Worm (Caenorhabditis elegans): ENCODE data around the gene F59E11.7.

The F59E11.7 gene

DNA sequence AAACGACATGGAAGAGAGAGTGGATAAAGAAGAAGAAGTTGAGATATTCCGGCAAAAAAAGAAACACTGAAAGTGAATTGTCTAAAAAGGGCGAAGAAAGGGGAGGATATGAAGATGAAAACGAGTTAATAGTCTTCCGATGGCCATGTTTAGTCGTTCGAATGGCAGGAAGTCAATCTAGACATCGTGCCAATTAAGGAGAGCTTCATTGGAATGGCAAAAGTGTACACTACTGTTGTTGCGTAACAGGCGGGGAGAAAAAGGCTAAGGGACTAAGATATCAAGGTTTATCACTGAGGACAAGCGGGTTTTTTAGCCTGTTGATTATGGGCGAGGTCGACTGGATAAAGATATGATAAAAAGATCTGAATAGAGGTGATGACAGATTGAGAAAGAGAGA is 43.9 kb upstream of the F59E11.7 start:
- TF ChIP-seq K02D7.2 (tag; optimal IDR thresholded peaks at IDR 0.05), result no peak
- no peak for TF ChIP-seq pha-2 (tag; optimal IDR thresholded peaks at IDR 0.05)
- no peak for TF ChIP-seq ceh-24 (tag; optimal IDR thresholded peaks at IDR 0.05)

DNA sequence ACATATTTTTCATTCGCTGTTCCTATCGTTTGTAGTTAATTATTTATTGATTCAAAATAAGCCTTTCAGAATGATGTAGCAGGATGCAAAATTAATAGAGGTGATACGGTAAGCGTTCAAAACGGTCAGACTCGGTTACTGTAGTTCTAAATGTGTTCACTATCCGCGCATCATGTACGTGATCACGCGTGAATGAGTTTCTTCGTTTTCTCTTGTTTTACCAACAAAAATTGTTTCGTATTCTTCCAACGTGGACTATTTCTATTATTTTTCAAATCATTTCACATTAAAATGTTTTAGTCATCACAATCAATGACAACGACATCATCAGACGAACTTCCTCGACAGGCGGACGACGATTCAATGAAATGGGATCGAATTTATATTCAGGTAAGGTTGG is 42.5 kb upstream of the F59E11.7 start, which contains the start of gene gck-1:
Gene gck-1, plus strand, starts transcription at position 301 of the 400 bp plus-strand sequence.
- no peak for TF ChIP-seq ceh-48 (tag; optimal IDR thresholded peaks at IDR 0.05)
- TF ChIP-seq ceh-30 (tag; optimal IDR thresholded peaks at IDR 0.05), result no peak
- no peak for TF ChIP-seq ets-4 (tag; optimal IDR thresholded peaks at IDR 0.05)
- no peak for TF ChIP-seq ceh-2 (tag; optimal IDR thresholded peaks at IDR 0.05)
- no peak for TF ChIP-seq ceh-34 (tag; optimal IDR thresholded peaks at IDR 0.05)
- TF ChIP-seq hlh-30 (tag; optimal IDR thresholded peaks at IDR 0.05; ENCODE audit: insufficient read depth), result no peak
- no peak for TF ChIP-seq sox-4 (tag; optimal IDR thresholded peaks at IDR 0.05)
- no peak for TF ChIP-seq ceh-45 (GFP tag; IDR thresholded peaks at IDR 0.05)
- no peak for TF ChIP-seq ahr-1 (tag; optimal IDR thresholded peaks at IDR 0.05)
- TF ChIP-seq ceh-31 (tag; optimal IDR thresholded peaks at IDR 0.05), result no peak
- TF ChIP-seq ztf-16 (tag; optimal IDR thresholded peaks at IDR 0.05), result no peak
- TF ChIP-seq rnt-1 (tag; optimal IDR thresholded peaks at IDR 0.05), result no peak
- no peak for TF ChIP-seq ceh-6 (GFP tag; optimal IDR thresholded peaks at IDR 0.05)
- no peak for TF ChIP-seq unc-55 (GFP tag; optimal IDR thresholded peaks at IDR 0.05)
- TF ChIP-seq ceh-14 (tag; optimal IDR thresholded peaks at IDR 0.05), result no peak
- no peak for TF ChIP-seq ceh-9 (tag; optimal IDR thresholded peaks at IDR 0.05)
- no peak for TF ChIP-seq mec-3 (tag; optimal IDR thresholded peaks at IDR 0.05; ENCODE audit: borderline replicate concordance)
- TF ChIP-seq elt-4 (tag; optimal IDR thresholded peaks at IDR 0.05), result no peak
- no peak for TF ChIP-seq unc-42 (tag; optimal IDR thresholded peaks at IDR 0.05)

- TF ChIP-seq pha-2 (tag; optimal IDR thresholded peaks at IDR 0.05), result no peak
- TF ChIP-seq K09A11.1 (tag; optimal IDR thresholded peaks at IDR 0.05; ENCODE audit: insufficient read depth), result no peak
- no peak for TF ChIP-seq hlh-30 (tag; optimal IDR thresholded peaks at IDR 0.05; ENCODE audit: insufficient read depth)
- no peak for TF ChIP-seq ceh-6 (GFP tag; optimal IDR thresholded peaks at IDR 0.05)
- no peak for TF ChIP-seq gmeb-2 (tag; optimal IDR thresholded peaks at IDR 0.05)
- TF ChIP-seq madf-2 (tag; optimal IDR thresholded peaks at IDR 0.05), result no peak
- TF ChIP-seq nfya-1 (tag; optimal IDR thresholded peaks at IDR 0.05), result no peak
- no peak for TF ChIP-seq ceh-30 (tag; optimal IDR thresholded peaks at IDR 0.05)
- no peak for TF ChIP-seq unc-55 (GFP tag; optimal IDR thresholded peaks at IDR 0.05)
- no peak for TF ChIP-seq fkh-6 (tag; optimal IDR thresholded peaks at IDR 0.05)
- TF ChIP-seq syd-9 (tag; optimal IDR thresholded peaks at IDR 0.05), result no peak
Measured at ce11 chrV:8948365-8948764, 41.7 kb upstream of the F59E11.7 start.

- TF ChIP-seq fax-1 (tag; optimal IDR thresholded peaks at IDR 0.05) (no peak), elt-2 (tag; optimal IDR thresholded peaks at IDR 0.05) (no peak), fkh-6 (tag; optimal IDR thresholded peaks at IDR 0.05) (no peak), ceh-30 (tag; optimal IDR thresholded peaks at IDR 0.05) (no peak), hlh-13 (GFP tag; optimal IDR thresholded peaks at IDR 0.05) (no peak), hlh-15 (tag; optimal IDR thresholded peaks at IDR 0.05) (no peak), unc-55 (GFP tag; optimal IDR thresholded peaks at IDR 0.05) (no peak), hlh-6 (tag; optimal IDR thresholded peaks at IDR 0.05) (no peak), tbx-2 (tag; optimal IDR thresholded peaks at IDR 0.05) (no peak), ttx-3 (tag; optimal IDR thresholded peaks at IDR 0.05) (no peak), ref-2 (tag; optimal IDR thresholded peaks at IDR 0.05) (no peak), ztf-16 (tag; optimal IDR thresholded peaks at IDR 0.05) (no peak), che-1 (tag; optimal IDR thresholded peaks at IDR 0.05) (no peak), ceh-34 (tag; optimal IDR thresholded peaks at IDR 0.05) (no peak), ceh-6 (GFP tag; optimal IDR thresholded peaks at IDR 0.05) (no peak), madf-2 (tag; optimal IDR thresholded peaks at IDR 0.05) (no peak), gmeb-2 (tag; optimal IDR thresholded peaks at IDR 0.05) (no peak), C38D4.7 (GFP tag; optimal IDR thresholded peaks at IDR 0.05) (no peak)
Measured at ce11 chrV:8948996-8949395, 41.0 kb upstream of the F59E11.7 start.
